Worm (Caenorhabditis elegans) whole organism, L1 larva: ENCODE measurements around the gene str-129.

Experiments used
- alr-1 ChIP-seq: fragments of 200-800 bp; sonication (Bioruptor generic); optimal IDR thresholded peaks from 2 replicates; lab custom pipeline; 2018; ENCODE audit warnings: borderline replicate concordance, mild to moderate bottlenecking, missing genetic modification characterization, missing compliant biosample characterization
- ama-1 ChIP-seq: fragments of 150-350 bp; optimal IDR thresholded peaks from 2 replicates; lab custom pipeline; 2014
- blmp-1 ChIP-seq: fragments of 150-350 bp; optimal IDR thresholded peaks from 2 replicates; lab custom pipeline; 2014; ENCODE audit warnings: missing biosample characterization, missing genetic modification characterization
- ceh-8 ChIP-seq: fragments of 200-800 bp; sonication (Bioruptor generic); optimal IDR thresholded peaks from 2 replicates; lab custom pipeline; 2018; ENCODE audit warnings: mild to moderate bottlenecking, missing genetic modification characterization, moderate library complexity, missing compliant biosample characterization
- ceh-90 ChIP-seq: sonication (generic microtip); optimal IDR thresholded peaks from 2 replicates; lab custom pipeline; 2016; ENCODE audit warnings: missing genetic modification characterization, missing compliant biosample characterization
- dpl-1 ChIP-seq, 3 experiments: fragments of 150-350 bp in 2 of 3; sonication (generic microtip) in 1 of 3; optimal IDR thresholded peaks; 2 replicates each; lab custom pipeline; 2014 to 2017; ENCODE audit warnings: missing biosample characterization in 3 of 3, missing genetic modification characterization in 3 of 3, missing genetic modification reagents in 3 of 3
- efl-1 ChIP-seq, 4 experiments: fragments of 150-350 bp; optimal IDR thresholded peaks in 3 of 4; peaks in 1 of 4; 1 replicate in 1 of 4; 2 replicates in 3 of 4; lab custom pipeline; 2014; ENCODE audit warnings: missing biosample characterization in 2 of 4, missing genetic modification characterization in 2 of 4, missing genetic modification reagents in 2 of 4
- egl-13 ChIP-seq: sonication (generic microtip); optimal IDR thresholded peaks from 2 replicates; lab custom pipeline; 2016; ENCODE audit warnings: missing genotype, missing genetic modification reagents, missing genetic modification characterization, missing compliant biosample characterization
- egl-27 ChIP-seq, 2 experiments: fragments of 150-350 bp in 1 of 2; sonication (generic microtip); optimal IDR thresholded peaks; 3 replicates each; lab custom pipeline; 2017 to 2018; ENCODE audit warnings: missing biosample characterization in 2 of 2, missing genetic modification characterization in 2 of 2, missing genetic modification reagents in 2 of 2
- elt-2 ChIP-seq: sonication (generic microtip); optimal IDR thresholded peaks from 2 replicates; lab custom pipeline; 2016; ENCODE audit warnings: missing genetic modification characterization, mild to moderate bottlenecking, inconsistent platforms, missing compliant biosample characterization, missing genetic modification reagents
- ets-5 ChIP-seq: fragments of 200-800 bp; sonication (Bioruptor generic); IDR thresholded peaks from 2 replicates; pipeline ENCODE4 v1.3.6; 2022; ENCODE audit warnings: missing genetic modification characterization, missing compliant biosample characterization
- fkh-10 ChIP-seq: sonication (generic microtip); optimal IDR thresholded peaks from 2 replicates; lab custom pipeline; 2017; ENCODE audit warnings: missing biosample characterization, missing genetic modification reagents, missing genetic modification characterization
- grh-1 ChIP-seq: fragments of 200-800 bp; sonication (Bioruptor generic); IDR thresholded peaks from 2 replicates; pipeline ENCODE4 v1.3.6; 2022; ENCODE audit warnings: missing genetic modification reagents, missing genetic modification characterization, missing compliant biosample characterization
- hpl-2 ChIP-seq: fragments of 150-350 bp; optimal IDR thresholded peaks from 2 replicates; lab custom pipeline; 2014; ENCODE audit warnings: missing biosample characterization, missing genetic modification reagents, missing genetic modification characterization
- isw-1 ChIP-seq: fragments of 200-800 bp; sonication (Bioruptor generic); IDR thresholded peaks from 2 replicates; pipeline ENCODE4 v1.3.6; 2022; ENCODE audit warnings: missing genetic modification characterization, missing compliant biosample characterization
- lin-14 ChIP-seq: fragments of 200-800 bp; sonication (Bioruptor generic); optimal IDR thresholded peaks from 2 replicates; lab custom pipeline; 2018; ENCODE audit warnings: mild to moderate bottlenecking, missing genetic modification characterization, moderate library complexity, missing compliant biosample characterization
- lsy-2 ChIP-seq, 2 experiments: fragments of 150-350 bp; optimal IDR thresholded peaks; 2 replicates each; lab custom pipeline; 2014; ENCODE audit warnings: missing biosample characterization in 2 of 2, missing genetic modification characterization in 2 of 2
- mab-9 ChIP-seq: fragments of 200-800 bp; sonication (Bioruptor generic); IDR thresholded peaks from 2 replicates; pipeline ENCODE4 v1.3.6; 2022; ENCODE audit warnings: missing genetic modification reagents, missing genetic modification characterization, missing compliant biosample characterization
- mdl-1 ChIP-seq, 2 experiments: fragments of 150-350 bp; optimal IDR thresholded peaks; 2 replicates each; lab custom pipeline; 2014 to 2017; ENCODE audit warnings: missing biosample characterization in 2 of 2, missing genetic modification characterization in 2 of 2, inconsistent platforms in 1 of 2
- mep-1 ChIP-seq: fragments of 150-350 bp; optimal IDR thresholded peaks from 2 replicates; lab custom pipeline; 2014; ENCODE audit warnings: missing biosample characterization, missing genetic modification characterization
- nhr-11 ChIP-seq: fragments of 150-350 bp; optimal IDR thresholded peaks from 2 replicates; lab custom pipeline; 2014; ENCODE audit warnings: missing biosample characterization, missing genetic modification characterization
- nhr-20 ChIP-seq: sonication (generic microtip); optimal IDR thresholded peaks from 2 replicates; lab custom pipeline; 2016; ENCODE audit warnings: mild to moderate bottlenecking, missing genetic modification characterization, missing compliant biosample characterization
- nhr-28 ChIP-seq: fragments of 150-350 bp; optimal IDR thresholded peaks from 2 replicates; lab custom pipeline; 2014; ENCODE audit warnings: missing biosample characterization, missing genetic modification characterization
- nhr-76 ChIP-seq: sonication (generic microtip); optimal IDR thresholded peaks from 2 replicates; lab custom pipeline; 2017; ENCODE audit warnings: missing biosample characterization, missing genetic modification characterization
- nhr-85 ChIP-seq: sonication (generic microtip); peaks from one replicate; lab custom pipeline; 2016; ENCODE audit warnings: missing genetic modification characterization, inconsistent platforms, missing compliant biosample characterization
- pqm-1 ChIP-seq: sonication (generic microtip); optimal IDR thresholded peaks from 3 replicates; lab custom pipeline; 2017; ENCODE audit warnings: missing biosample characterization, missing genetic modification characterization
- snpc-4 ChIP-seq: fragments of 150-350 bp; optimal IDR thresholded peaks from 2 replicates; lab custom pipeline; 2014; ENCODE audit warnings: missing biosample characterization, missing genetic modification characterization
- snu-23 ChIP-seq: sonication (generic microtip); optimal IDR thresholded peaks from 2 replicates; lab custom pipeline; 2016; ENCODE audit warnings: missing genetic modification characterization, missing compliant biosample characterization
- swsn-7 ChIP-seq: sonication (generic microtip); optimal IDR thresholded peaks from 2 replicates; lab custom pipeline; 2016; ENCODE audit warnings: missing genetic modification characterization, missing compliant biosample characterization
- tbx-2 ChIP-seq: sonication (generic microtip); optimal IDR thresholded peaks from 2 replicates; lab custom pipeline; 2016; ENCODE audit warnings: missing genetic modification characterization, missing compliant biosample characterization
- tlp-1 ChIP-seq: fragments of 150-350 bp; optimal IDR thresholded peaks from 2 replicates; lab custom pipeline; 2014; ENCODE audit warnings: missing biosample characterization, missing genetic modification characterization
- unc-130 ChIP-seq: fragments of 150-350 bp; optimal IDR thresholded peaks from 2 replicates; lab custom pipeline; 2017; ENCODE audit warnings: missing biosample characterization, missing genetic modification characterization, inconsistent platforms
- unc-62 ChIP-seq: fragments of 150-350 bp; optimal IDR thresholded peaks from 2 replicates; lab custom pipeline; 2014; ENCODE audit warnings: missing biosample characterization, missing genetic modification reagents, missing genetic modification characterization
- unc-98 ChIP-seq: fragments of 200-800 bp; sonication (Bioruptor generic); IDR thresholded peaks from 2 replicates; pipeline ENCODE4 v1.3.6; 2022; ENCODE audit warnings: missing genetic modification characterization, missing compliant biosample characterization
- vab-15 ChIP-seq: sonication (generic microtip); optimal IDR thresholded peaks from 2 replicates; lab custom pipeline; 2017; ENCODE audit warnings: missing genotype, mild to moderate bottlenecking, missing genetic modification characterization, missing compliant biosample characterization
- xbp-1 ChIP-seq: sonication (generic microtip); optimal IDR thresholded peaks from 2 replicates; lab custom pipeline; 2016; ENCODE audit warnings: missing genetic modification characterization, missing compliant biosample characterization
- zag-1 ChIP-seq: fragments of 150-350 bp; optimal IDR thresholded peaks from 2 replicates; lab custom pipeline; 2014; ENCODE audit warnings: missing biosample characterization, missing genetic modification characterization
- zip-4 ChIP-seq: fragments of 200-800 bp; sonication (Bioruptor generic); optimal IDR thresholded peaks from 2 replicates; lab custom pipeline; 2018; ENCODE audit warnings: mild to moderate bottlenecking, missing genetic modification characterization, moderate library complexity, missing compliant biosample characterization
- ztf-4 ChIP-seq: fragments of 150-350 bp; optimal IDR thresholded peaks from 2 replicates; lab custom pipeline; 2014; ENCODE audit warnings: missing biosample characterization, missing genetic modification characterization

The str-129 gene

DNA sequence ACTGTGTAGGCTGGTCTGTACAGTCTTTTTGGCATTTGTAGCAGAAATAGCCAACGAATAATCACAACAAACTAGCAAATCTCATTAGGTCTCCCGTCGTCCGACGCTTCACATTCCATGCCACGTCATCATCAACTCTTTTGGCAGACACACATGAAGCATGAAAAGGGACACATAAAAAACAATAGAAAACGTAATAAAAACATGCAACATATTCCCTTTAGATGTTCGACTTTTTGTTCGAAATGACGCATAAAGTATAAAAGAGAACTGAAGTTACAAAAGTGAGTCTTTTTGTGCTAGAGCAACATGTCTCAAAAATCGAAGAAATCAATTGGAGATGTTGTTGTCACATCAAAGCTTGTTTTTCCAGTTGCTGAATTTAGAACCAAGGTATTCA is 40.4 kb downstream of the str-129 start, which contains the start of gene sth-1:
Gene sth-1, plus strand, starts transcription at position 301 of the 400 bp plus-strand sequence.
- no peak for TF ChIP-seq hpl-2 (GFP tag; lab: Kevin White, UChicago)
- TF ChIP-seq nhr-11 (tag; lab: Kevin White, UChicago): no peak
- TF ChIP-seq isw-1 (GFP tag; lab: Robert Waterston, UW): no peak
- no peak for TF ChIP-seq fkh-10 (GFP tag; lab: Kevin White, UChicago)
- TF ChIP-seq nhr-76 (tag; lab: Kevin White, UChicago): no peak
- TF ChIP-seq swsn-7: no peak
- TF ChIP-seq egl-27 (tag; optimal IDR thresholded peaks at IDR 0.05; lab: Kevin White, UChicago): no peak
- no peak for TF ChIP-seq ceh-90
- no peak for TF ChIP-seq alr-1 (tag; lab: Kevin White, UChicago)
- no peak for TF ChIP-seq tlp-1
- TF ChIP-seq snu-23 (GFP tag; lab: Kevin White, UChicago): no peak
- TF ChIP-seq mdl-1 (tag; optimal IDR thresholded peaks at IDR 0.05; lab: Kevin White, UChicago): no peak
- TF ChIP-seq unc-98: no peak
- TF ChIP-seq dpl-1 (GFP tag; optimal IDR thresholded peaks at IDR 0.05; lab: Kevin White, UChicago): no peak
- no peak for TF ChIP-seq xbp-1
- no peak for TF ChIP-seq unc-62
- no peak for TF ChIP-seq blmp-1 (tag; lab: Kevin White, UChicago)

DNA sequence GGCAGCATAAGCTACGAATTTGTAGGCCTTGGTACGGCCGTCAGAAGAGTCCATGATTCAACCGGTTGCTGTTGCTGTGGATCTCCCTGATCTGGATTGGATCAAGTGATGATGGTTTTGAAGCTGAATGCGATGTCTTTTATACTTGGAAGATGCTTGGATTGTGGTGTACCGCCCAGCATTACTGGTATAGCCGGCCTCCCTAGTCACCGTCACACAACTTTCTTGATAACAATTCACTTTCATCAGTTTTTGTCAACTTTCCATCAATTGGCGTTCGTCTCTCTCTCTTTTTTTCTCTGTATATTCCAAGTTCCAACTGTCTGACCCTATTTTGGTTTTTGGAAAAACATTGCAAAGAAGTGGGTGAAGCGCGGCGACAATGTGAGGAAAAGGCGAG is 41.5 kb downstream of the str-129 start, which contains the start of gene col-43:
Gene col-43, minus strand, starts transcription at position 101 of the 400 bp plus-strand sequence.
- TF ChIP-seq zag-1 (no peak), blmp-1 (tag; lab: Kevin White, UChicago) (peak; percentile 21)

ce11 chrV:8050059-8050677 is 42.1 kb downstream of the str-129 start:
- TF ChIP-seq ama-1 (lab: Kevin White, UChicago): no peak
- TF ChIP-seq ceh-8: peak; percentile 14

- no peak for TF ChIP-seq zip-4
- no peak for TF ChIP-seq mdl-1 (tag; optimal IDR thresholded peaks at IDR 0.05; lab: Kevin White, UChicago)
- TF ChIP-seq snu-23 (GFP tag; lab: Kevin White, UChicago): no peak
- no peak for TF ChIP-seq elt-2 (tag; lab: Kevin White, UChicago)
- TF ChIP-seq xbp-1: no peak
- TF ChIP-seq lsy-2 (tag; optimal IDR thresholded peaks at IDR 0.05; lab: Kevin White, UChicago): no peak
- TF ChIP-seq mab-9 (GFP tag; lab: Robert Waterston, UW): no peak
- no peak for TF ChIP-seq vab-15 (tag; lab: Kevin White, UChicago)
- TF ChIP-seq ets-5: no peak
- TF ChIP-seq nhr-28 (tag; lab: Kevin White, UChicago): no peak
- no peak for TF ChIP-seq hpl-2 (GFP tag; lab: Kevin White, UChicago)
- no peak for TF ChIP-seq egl-13 (tag; lab: Kevin White, UChicago)
- no peak for TF ChIP-seq pqm-1
- TF ChIP-seq isw-1 (GFP tag; lab: Robert Waterston, UW): no peak
- TF ChIP-seq ztf-4 (tag; lab: Kevin White, UChicago): no peak
- TF ChIP-seq tbx-2 (tag; lab: Kevin White, UChicago): no peak
- TF ChIP-seq fkh-10 (GFP tag; lab: Kevin White, UChicago): no peak
- no peak for TF ChIP-seq egl-27 (tag; optimal IDR thresholded peaks at IDR 0.05; lab: Kevin White, UChicago)
These were observed 45.6 kb downstream of the str-129 start, which contains the start of gene ZC513.3 for ce11 chrV:8046706-8047105. Gene ZC513.3, plus strand, starts transcription at chrV:8047006.

ce11 chrV:8044957-8045356 is 47.3 kb downstream of the str-129 start:
- no peak for TF ChIP-seq unc-130 (tag; lab: Kevin White, UChicago)
- TF ChIP-seq blmp-1 (tag; lab: Kevin White, UChicago): peak; percentile 68
- no peak for TF ChIP-seq snpc-4 (tag; lab: Kevin White, UChicago)
- peak; percentile 84 for TF ChIP-seq nhr-85 (tag; lab: Kevin White, UChicago)
- no peak for TF ChIP-seq efl-1 (optimal IDR thresholded peaks at IDR 0.05; lab: Kevin White, UChicago)
- TF ChIP-seq efl-1 (GFP tag; optimal IDR thresholded peaks at IDR 0.05 in 1 of 2; lab: Kevin White, UChicago): peak in 1 of 2 experiments; percentile 66
- TF ChIP-seq nhr-20 (tag; lab: Kevin White, UChicago): peak; percentile 10
- TF ChIP-seq grh-1 (GFP tag; lab: Robert Waterston, UW): 0 out of 2 replicates have a peak, but pooled peaks have one; percentile 7
- peak; percentile 61 for TF ChIP-seq lin-14
- TF ChIP-seq mep-1: peak; percentile 46
- TF ChIP-seq snu-23 (GFP tag; lab: Kevin White, UChicago): peak; percentile 2
